Worm (Caenorhabditis elegans) whole organism, mixed stage, embryonic: ENCODE data around the gene seip-1.

Experiments
- M03D4.4 ChIP-seq: sonication (generic microtip); optimal IDR thresholded peaks from 2 replicates; lab custom pipeline; 2017; ENCODE audit warnings: mild to moderate bottlenecking, missing genetic modification characterization, missing compliant biosample characterization
- bed-3 ChIP-seq: fragments of 200-800 bp; sonication (Bioruptor generic); optimal IDR thresholded peaks from 3 replicates; lab custom pipeline; 2018; ENCODE audit warnings: mild to moderate bottlenecking, missing genetic modification characterization, moderate library complexity, missing compliant biosample characterization
- blmp-1 ChIP-seq: fragments of 150-350 bp; optimal IDR thresholded peaks from 2 replicates; lab custom pipeline; 2014; ENCODE audit warnings: missing biosample characterization, missing genetic modification characterization
- ceh-39 ChIP-seq: fragments of 150-350 bp; optimal IDR thresholded peaks from 2 replicates; lab custom pipeline; 2014; ENCODE audit warnings: missing biosample characterization, missing genetic modification characterization
- ceh-43 ChIP-seq: fragments of 200-800 bp; sonication (Bioruptor generic); optimal IDR thresholded peaks from 2 replicates; lab custom pipeline; 2018; ENCODE audit warnings: mild to moderate bottlenecking, missing genetic modification characterization, moderate library complexity, missing compliant biosample characterization
- ceh-83 ChIP-seq: fragments of 200-800 bp; sonication (Bioruptor generic); optimal IDR thresholded peaks from 2 replicates; lab custom pipeline; 2018; ENCODE audit warnings: mild to moderate bottlenecking, missing genetic modification characterization, missing compliant biosample characterization
- ces-1 ChIP-seq: fragments of 150-350 bp; optimal IDR thresholded peaks from 2 replicates; lab custom pipeline; 2014; ENCODE audit warnings: missing biosample characterization, missing genetic modification reagents, missing genetic modification characterization
- cnd-1 ChIP-seq: fragments of 200-800 bp; sonication (Bioruptor generic); optimal IDR thresholded peaks from 2 replicates; lab custom pipeline; 2018; ENCODE audit warnings: mild to moderate bottlenecking, missing genetic modification characterization, missing compliant biosample characterization
- drap-1 ChIP-seq: fragments of 200-800 bp; sonication (Bioruptor generic); optimal IDR thresholded peaks from 3 replicates; lab custom pipeline; 2018; ENCODE audit warnings: mild to moderate bottlenecking, missing genetic modification characterization, missing compliant biosample characterization
- elt-1 ChIP-seq: sonication (generic microtip); optimal IDR thresholded peaks from 2 replicates; lab custom pipeline; 2017; ENCODE audit warnings: missing genetic modification characterization, mild to moderate bottlenecking, missing compliant biosample characterization, antibody characterized with exemption, moderate library complexity, borderline replicate concordance; ENCODE audit not compliant: insufficient read depth
- elt-3 ChIP-seq: fragments of 150-350 bp; optimal IDR thresholded peaks from 2 replicates; lab custom pipeline; 2014; ENCODE audit warnings: missing biosample characterization, missing genetic modification characterization
- flh-1 ChIP-seq: fragments of 200-800 bp; sonication (Bioruptor generic); optimal IDR thresholded peaks from 2 replicates; lab custom pipeline; 2018; ENCODE audit warnings: mild to moderate bottlenecking, missing genetic modification characterization, moderate library complexity, missing compliant biosample characterization
- ham-2 ChIP-seq: fragments of 200-800 bp; sonication (Bioruptor generic); optimal IDR thresholded peaks from 2 replicates; lab custom pipeline; 2018; ENCODE audit warnings: mild to moderate bottlenecking, missing genetic modification characterization, missing compliant biosample characterization
- hlh-1 ChIP-seq: fragments of 150-350 bp; optimal IDR thresholded peaks from 2 replicates; lab custom pipeline; 2014; ENCODE audit warnings: missing biosample characterization, missing genetic modification reagents, missing genetic modification characterization
- lin-13 ChIP-seq: fragments of 150-350 bp; optimal IDR thresholded peaks from 2 replicates; lab custom pipeline; 2014; ENCODE audit warnings: missing biosample characterization, missing genetic modification characterization
- lin-32 ChIP-seq: fragments of 200-800 bp; sonication (Bioruptor generic); optimal IDR thresholded peaks from 2 replicates; lab custom pipeline; 2018; ENCODE audit warnings: mild to moderate bottlenecking, missing genetic modification characterization, missing compliant biosample characterization
- lsy-2 ChIP-seq: fragments of 150-350 bp; optimal IDR thresholded peaks from 2 replicates; lab custom pipeline; 2014; ENCODE audit warnings: missing biosample characterization, missing genetic modification characterization
- mab-5 ChIP-seq: fragments of 150-350 bp; optimal IDR thresholded peaks from 2 replicates; lab custom pipeline; 2014; ENCODE audit warnings: missing biosample characterization, missing genetic modification characterization
- mep-1 ChIP-seq: fragments of 150-350 bp; optimal IDR thresholded peaks from 2 replicates; lab custom pipeline; 2017; ENCODE audit warnings: missing biosample characterization, missing genetic modification reagents, missing genetic modification characterization, inconsistent platforms
- mls-2 ChIP-seq: sonication (generic microtip); optimal IDR thresholded peaks from 2 replicates; lab custom pipeline; 2016; ENCODE audit warnings: mild to moderate bottlenecking, missing genetic modification characterization, moderate library complexity, missing compliant biosample characterization
- nhr-12 ChIP-seq: fragments of 150-350 bp; optimal IDR thresholded peaks from 2 replicates; lab custom pipeline; 2014; ENCODE audit warnings: missing biosample characterization, missing genetic modification characterization
- nhr-2 ChIP-seq: fragments of 150-350 bp; optimal IDR thresholded peaks from 2 replicates; lab custom pipeline; 2014; ENCODE audit warnings: missing biosample characterization, missing genetic modification characterization
- nhr-237 ChIP-seq: fragments of 150-350 bp; optimal IDR thresholded peaks from 2 replicates; lab custom pipeline; 2014; ENCODE audit warnings: missing biosample characterization, missing genetic modification characterization
- nhr-28 ChIP-seq: fragments of 150-350 bp; optimal IDR thresholded peaks from 2 replicates; lab custom pipeline; 2014; ENCODE audit warnings: missing biosample characterization, missing genetic modification characterization
- nhr-76 ChIP-seq: sonication (generic microtip); optimal IDR thresholded peaks from 2 replicates; lab custom pipeline; 2017; ENCODE audit warnings: missing biosample characterization, missing genetic modification characterization
- pha-4 ChIP-seq: fragments of 150-350 bp; optimal IDR thresholded peaks from 2 replicates; lab custom pipeline; 2018; ENCODE audit warnings: missing biosample characterization, missing genetic modification reagents, missing genetic modification characterization
- sem-2 ChIP-seq: fragments of 200-800 bp; sonication (Bioruptor generic); optimal IDR thresholded peaks from 2 replicates; lab custom pipeline; 2018; ENCODE audit warnings: mild to moderate bottlenecking, missing genetic modification characterization, missing compliant biosample characterization
- snpc-4 ChIP-seq: fragments of 150-350 bp; optimal IDR thresholded peaks from 2 replicates; lab custom pipeline; 2014; ENCODE audit warnings: missing biosample characterization, missing genetic modification characterization
- sptf-1 ChIP-seq: sonication (generic microtip); optimal IDR thresholded peaks from 2 replicates; lab custom pipeline; 2017; ENCODE audit warnings: mild to moderate bottlenecking, missing genetic modification characterization, moderate library complexity, missing compliant biosample characterization
- tbx-8 ChIP-seq: fragments of 200-800 bp; sonication (Bioruptor generic); optimal IDR thresholded peaks from 2 replicates; lab custom pipeline; 2018; ENCODE audit warnings: mild to moderate bottlenecking, missing genetic modification characterization, moderate library complexity, missing compliant biosample characterization
- unc-120 ChIP-seq: sonication (generic microtip); optimal IDR thresholded peaks from 2 replicates; lab custom pipeline; 2017; ENCODE audit warnings: missing genetic modification characterization, missing compliant biosample characterization; ENCODE audit not compliant: poor library complexity, severe bottlenecking
- unc-39 ChIP-seq: fragments of 150-350 bp; optimal IDR thresholded peaks from 2 replicates; lab custom pipeline; 2014; ENCODE audit warnings: missing biosample characterization, missing genetic modification characterization
- unc-62 ChIP-seq: fragments of 150-350 bp; optimal IDR thresholded peaks from 2 replicates; lab custom pipeline; 2014; ENCODE audit warnings: missing biosample characterization, missing genetic modification reagents, missing genetic modification characterization
- zip-8 ChIP-seq: fragments of 150-350 bp; optimal IDR thresholded peaks from 2 replicates; lab custom pipeline; 2014; ENCODE audit warnings: missing biosample characterization, missing genetic modification characterization
- ztf-11 ChIP-seq: fragments of 150-350 bp; optimal IDR thresholded peaks from 2 replicates; lab custom pipeline; 2014; ENCODE audit warnings: missing biosample characterization, missing genetic modification characterization

Gene seip-1

DNA sequence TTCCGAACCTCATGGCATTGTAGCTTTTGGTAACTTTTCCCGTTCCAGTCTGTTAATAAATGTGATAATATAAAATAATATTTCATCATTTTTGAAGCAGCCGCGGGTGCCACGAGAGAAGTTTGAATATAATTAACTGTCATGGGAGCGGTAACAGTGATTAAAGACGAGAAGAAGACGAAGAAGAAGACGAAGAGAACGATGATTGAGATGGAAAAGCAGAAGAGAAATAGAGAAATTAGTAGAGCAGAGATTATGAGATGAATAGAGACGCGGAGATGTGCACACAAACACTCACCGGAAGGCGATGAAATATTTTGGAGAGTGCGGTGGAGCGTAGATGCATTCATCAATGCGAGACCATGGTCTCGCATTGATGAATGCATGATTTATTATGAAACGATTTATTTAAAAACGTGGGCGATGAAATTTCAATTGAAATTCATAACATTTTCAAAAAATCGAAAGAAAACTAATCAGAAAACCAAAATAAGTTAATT, at the start of gene seip-1:
TSS of gene seip-1 (minus strand) at position 51 of the 500 bp plus-strand sequence.
- TF ChIP-seq hlh-1 (tag; lab: Kevin White, UChicago) (peak; percentile 46), snpc-4 (no peak), M03D4.4 (tag; lab: Kevin White, UChicago) (no peak), unc-39 (tag; lab: Kevin White, UChicago) (no peak), tbx-8 (GFP tag; lab: Kevin White, UChicago) (no peak), nhr-2 (tag; lab: Kevin White, UChicago) (no peak), bed-3 (GFP tag; lab: Kevin White, UChicago) (no peak), unc-62 (GFP tag; lab: Kevin White, UChicago) (peak; percentile 82), nhr-76 (tag; lab: Kevin White, UChicago) (no peak), cnd-1 (tag; lab: Kevin White, UChicago) (no peak), pha-4 (tag; lab: Kevin White, UChicago) (peak; percentile 76), sptf-1 (tag; lab: Kevin White, UChicago) (peak; percentile 28), lin-13 (tag; lab: Kevin White, UChicago) (peak; percentile 52), ceh-43 (GFP tag; lab: Kevin White, UChicago) (no peak), ceh-83 (GFP tag; lab: Kevin White, UChicago) (no peak), flh-1 (GFP tag; lab: Kevin White, UChicago) (no peak), ceh-39 (peak; percentile 54), nhr-12 (no peak), mls-2 (peak; percentile 65), drap-1 (no peak), sem-2 (no peak), elt-3 (tag; lab: Kevin White, UChicago) (no peak), nhr-28 (no peak), mab-5 (tag; lab: Kevin White, UChicago) (no peak), mep-1 (tag; lab: Kevin White, UChicago) (peak; percentile 91), zip-8 (tag; lab: Kevin White, UChicago) (no peak), lsy-2 (tag; lab: Kevin White, UChicago) (peak; percentile 68), unc-120 (tag; lab: Kevin White, UChicago) (peak; percentile 5), blmp-1 (tag; lab: Kevin White, UChicago) (no peak), ztf-11 (tag; lab: Kevin White, UChicago) (no peak), elt-1 (tag; lab: Kevin White, UChicago) (no peak), ces-1 (GFP tag; lab: Kevin White, UChicago) (peak; percentile 80), ham-2 (no peak), lin-32 (no peak), nhr-237 (tag; lab: Kevin White, UChicago) (peak; percentile 72)

DNA sequence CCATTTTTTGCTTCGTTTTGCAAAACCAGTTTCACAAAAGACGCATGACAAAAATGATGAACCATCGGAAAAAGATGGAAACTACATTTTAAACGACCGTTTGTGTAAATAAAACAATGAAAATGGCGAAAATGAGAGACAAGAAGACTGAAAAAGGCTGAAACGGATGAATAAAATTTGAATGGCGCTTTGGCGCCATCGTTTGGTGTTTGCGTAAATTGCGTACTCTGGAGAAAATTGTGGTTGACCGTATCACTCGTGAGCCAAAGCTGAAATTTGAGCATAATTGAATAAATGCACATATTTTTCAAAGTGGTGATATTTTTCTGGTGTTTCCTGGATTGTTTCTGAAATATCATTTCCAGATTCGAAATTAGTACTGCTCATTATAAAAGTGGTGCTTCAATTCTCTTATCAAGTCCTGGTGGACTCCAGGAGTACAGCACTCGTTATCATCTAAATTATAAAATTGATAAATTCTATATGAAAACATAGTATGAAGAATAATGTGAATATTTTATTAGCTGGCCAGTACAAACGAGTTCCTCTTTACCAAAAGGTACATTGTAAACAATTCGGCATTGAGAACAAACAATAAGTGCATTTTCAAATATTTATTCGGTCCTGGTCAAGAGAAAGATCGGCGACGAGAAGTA, 48.3 kb upstream of the seip-1 start:
- TF ChIP-seq pha-4 (tag; lab: Kevin White, UChicago) (peak; percentile 23), lsy-2 (tag; lab: Kevin White, UChicago) (no peak), mls-2 (no peak)

DNA sequence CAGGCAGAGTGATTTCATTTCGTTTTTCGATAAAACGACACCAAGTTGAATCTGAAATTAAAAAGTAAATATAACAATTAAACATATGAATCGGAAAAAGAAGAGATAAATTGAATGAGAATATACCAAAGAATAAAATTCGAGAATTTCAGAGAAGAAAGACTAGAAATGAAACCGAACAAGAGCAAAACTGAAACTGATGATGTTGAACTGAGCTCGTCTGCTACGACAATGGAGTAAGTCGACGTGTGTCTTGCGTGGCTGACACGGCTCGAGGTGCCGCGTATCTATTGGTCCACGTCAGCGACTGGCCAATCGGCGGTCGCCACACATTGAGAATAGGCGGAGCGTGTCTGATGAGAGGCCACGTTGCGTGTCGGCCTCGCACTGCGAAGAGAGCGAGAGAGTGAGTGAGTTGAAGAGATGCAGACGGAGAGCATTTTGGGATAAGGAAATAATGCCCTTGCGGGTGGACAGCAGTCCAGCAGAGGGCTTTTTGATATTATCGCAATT, 47.5 kb upstream of the seip-1 start, which contains the start of gene crt-1:
TSS of gene crt-1 (minus strand) at position 51 of the 513 bp plus-strand sequence.
- TF ChIP-seq ceh-39 (peak; percentile 95), ceh-43 (GFP tag; lab: Kevin White, UChicago) (peak; percentile 21), nhr-76 (tag; lab: Kevin White, UChicago) (no peak), unc-62 (GFP tag; lab: Kevin White, UChicago) (peak; percentile 77), lin-13 (tag; lab: Kevin White, UChicago) (peak; percentile 95), hlh-1 (tag; lab: Kevin White, UChicago) (peak; percentile 19), elt-3 (tag; lab: Kevin White, UChicago) (no peak), zip-8 (tag; lab: Kevin White, UChicago) (peak; percentile 24), ces-1 (GFP tag; lab: Kevin White, UChicago) (peak; percentile 61), snpc-4 (no peak), lin-32 (no peak), drap-1 (peak; percentile 56), unc-120 (tag; lab: Kevin White, UChicago) (peak; percentile 70), ham-2 (peak; percentile 13), blmp-1 (tag; lab: Kevin White, UChicago) (no peak), M03D4.4 (tag; lab: Kevin White, UChicago) (no peak), mls-2 (peak; percentile 43), sptf-1 (tag; lab: Kevin White, UChicago) (peak; percentile 76), sem-2 (no peak), mep-1 (tag; lab: Kevin White, UChicago) (peak; percentile 76), cnd-1 (tag; lab: Kevin White, UChicago) (peak; percentile 59), pha-4 (tag; lab: Kevin White, UChicago) (peak; percentile 92), ztf-11 (tag; lab: Kevin White, UChicago) (no peak), nhr-2 (tag; lab: Kevin White, UChicago) (peak; percentile 42), nhr-28 (no peak), unc-39 (tag; lab: Kevin White, UChicago) (no peak), bed-3 (GFP tag; lab: Kevin White, UChicago) (no peak), mab-5 (tag; lab: Kevin White, UChicago) (no peak), elt-1 (tag; lab: Kevin White, UChicago) (peak; percentile 79), nhr-12 (no peak), tbx-8 (GFP tag; lab: Kevin White, UChicago) (no peak), nhr-237 (tag; lab: Kevin White, UChicago) (no peak), ceh-83 (GFP tag; lab: Kevin White, UChicago) (no peak), lsy-2 (tag; lab: Kevin White, UChicago) (peak; percentile 90), flh-1 (GFP tag; lab: Kevin White, UChicago) (no peak)
